Worm (Caenorhabditis elegans): ENCODE data around the gene nipi-3.

DNA sequence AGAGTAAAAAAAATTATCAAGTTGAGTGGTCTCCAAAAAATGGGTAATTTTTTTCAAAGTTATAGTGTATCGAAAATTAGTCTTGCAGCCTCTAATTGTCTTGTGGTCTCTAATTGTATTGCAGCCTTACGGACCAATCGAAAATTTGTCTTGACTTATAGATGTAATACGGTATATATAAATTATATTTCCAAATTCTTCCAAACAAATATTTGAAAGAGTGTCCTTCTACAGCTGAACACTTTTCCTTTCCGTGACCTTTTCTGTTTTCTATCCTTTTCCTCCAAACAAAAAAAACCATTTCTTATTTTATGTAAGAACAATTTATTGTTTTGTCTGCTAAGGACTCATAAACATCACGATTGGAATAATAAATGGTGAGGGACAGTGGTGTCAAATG, 32.8 kb downstream of the nipi-3 start, which contains the start of gene K09E9.7:
- TF ChIP-seq mep-1 (tag; optimal IDR thresholded peaks at IDR 0.05) (no peak), ces-1 (GFP tag; optimal IDR thresholded peaks at IDR 0.05) (no peak), snpc-4 (tag; optimal IDR thresholded peaks at IDR 0.05) (no peak), lsy-2 (tag; optimal IDR thresholded peaks at IDR 0.05) (no peak), nhr-76 (tag; optimal IDR thresholded peaks at IDR 0.05) (no peak), pha-4 (tag; optimal IDR thresholded peaks at IDR 0.05) (no peak), M03D4.4 (tag; optimal IDR thresholded peaks at IDR 0.05) (no peak), unc-62 (GFP tag; optimal IDR thresholded peaks at IDR 0.05) (no peak), blmp-1 (tag; optimal IDR thresholded peaks at IDR 0.05) (no peak)

Data from whole organism, mixed stage, embryonic.